Fruit fly (Drosophila melanogaster) whole organism, embryonic: ENCODE data around the gene cpb.

Experiments used
- Atf3 ChIP-seq: fragments of 200-800 bp; sonication (Bioruptor generic); optimal IDR thresholded peaks from 3 replicates; lab custom pipeline; 2016; ENCODE audit warnings: missing biosample characterization, missing genetic modification characterization
- B-H1 ChIP-seq: fragments of 200-800 bp; sonication (Bioruptor generic); IDR thresholded peaks from 3 replicates; pipeline ENCODE4 v1.3.6; 2022; ENCODE audit warnings: missing biosample characterization, missing genetic modification characterization
- C15 ChIP-seq: fragments of 200-800 bp; sonication (Bioruptor generic); IDR thresholded peaks from 3 replicates; pipeline ENCODE4 v1.3.6; 2022; ENCODE audit warnings: missing biosample characterization, missing genetic modification characterization
- CG1024 ChIP-seq: fragments of 200-800 bp; sonication (Bioruptor generic); IDR thresholded peaks from 2 replicates; pipeline ENCODE4 v1.3.6; 2022; ENCODE audit warnings: missing biosample characterization, missing genetic modification characterization
- CG10366 ChIP-seq: fragments of 200-800 bp; sonication (Bioruptor generic); IDR thresholded peaks from 2 replicates; pipeline ENCODE4 v1.3.6; 2022; ENCODE audit warnings: missing biosample characterization, missing genetic modification characterization
- CG12769 ChIP-seq: fragments of 200-800 bp; sonication (Bioruptor generic); optimal IDR thresholded peaks from 2 replicates; lab custom pipeline; 2019; ENCODE audit warnings: missing biosample characterization, mild to moderate bottlenecking, missing genetic modification characterization, moderate library complexity
- CG13894 ChIP-seq: fragments of 200-800 bp; sonication (Bioruptor generic); optimal IDR thresholded peaks from 3 replicates; lab custom pipeline; 2018; ENCODE audit warnings: missing biosample characterization, mild to moderate bottlenecking, missing genetic modification characterization, moderate library complexity
- CG14710 ChIP-seq: fragments of 200-800 bp; sonication (Bioruptor generic); optimal IDR thresholded peaks from 3 replicates; lab custom pipeline; 2019; ENCODE audit warnings: missing biosample characterization, mild to moderate bottlenecking, missing genetic modification characterization, moderate library complexity
- CG15514 ChIP-seq: fragments of 200-800 bp; sonication (Bioruptor generic); optimal IDR thresholded peaks from 3 replicates; lab custom pipeline; 2017; ENCODE audit warnings: missing biosample characterization, missing genetic modification characterization, mild to moderate bottlenecking, moderate library complexity, missing genetic modification reagents
- CG16779 ChIP-seq: fragments of 200-800 bp; sonication (Bioruptor generic); IDR thresholded peaks from 2 replicates; pipeline ENCODE4 v1.3.6; 2022; ENCODE audit warnings: missing biosample characterization, missing genetic modification characterization
- CG17359 ChIP-seq: fragments of 200-800 bp; sonication (Bioruptor generic); optimal IDR thresholded peaks from 3 replicates; lab custom pipeline; 2018; ENCODE audit warnings: missing biosample characterization, mild to moderate bottlenecking, missing genetic modification characterization, moderate library complexity
- CG17568 ChIP-seq: fragments of 200-800 bp; sonication (Bioruptor generic); optimal IDR thresholded peaks from 2 replicates; lab custom pipeline; 2018; ENCODE audit warnings: missing biosample characterization, mild to moderate bottlenecking, missing genetic modification characterization, moderate library complexity
- CG18619 ChIP-seq: fragments of 200-800 bp; sonication (Bioruptor generic); optimal IDR thresholded peaks from 3 replicates; lab custom pipeline; 2017; ENCODE audit warnings: missing biosample characterization, mild to moderate bottlenecking, missing genetic modification characterization
- CG2202 ChIP-seq: fragments of 200-800 bp; sonication (Bioruptor generic); optimal IDR thresholded peaks from 2 replicates; lab custom pipeline; 2018; ENCODE audit warnings: missing biosample characterization, mild to moderate bottlenecking, missing genetic modification characterization
- CG2875 ChIP-seq: fragments of 200-800 bp; sonication (Bioruptor generic); optimal IDR thresholded peaks from 2 replicates; lab custom pipeline; 2017; ENCODE audit warnings: missing biosample characterization, mild to moderate bottlenecking, missing genetic modification characterization, missing genetic modification reagents
- CG30403 ChIP-seq: fragments of 200-800 bp; sonication (Bioruptor generic); optimal IDR thresholded peaks from 3 replicates; lab custom pipeline; 2016; ENCODE audit warnings: missing biosample characterization, missing genetic modification characterization
- CG3995 ChIP-seq: fragments of 200-800 bp; sonication (Bioruptor generic); optimal IDR thresholded peaks from 3 replicates; lab custom pipeline; 2016; ENCODE audit warnings: missing biosample characterization, missing genetic modification characterization
- CG4730 ChIP-seq: fragments of 200-800 bp; sonication (Bioruptor generic); IDR thresholded peaks from 2 replicates; pipeline ENCODE4 v1.3.6; 2022; ENCODE audit warnings: missing biosample characterization, missing genetic modification characterization
- CG6175 ChIP-seq: fragments of 200-800 bp; sonication (Bioruptor generic); IDR thresholded peaks from 3 replicates; pipeline ENCODE4 v1.3.6; 2022; ENCODE audit warnings: missing biosample characterization, missing genetic modification characterization
- CG7928 ChIP-seq: fragments of 200-800 bp; sonication (Bioruptor generic); optimal IDR thresholded peaks from 2 replicates; lab custom pipeline; 2017; ENCODE audit warnings: missing biosample characterization, mild to moderate bottlenecking, missing genetic modification characterization
- CG8359 ChIP-seq: fragments of 200-800 bp; sonication (Bioruptor generic); optimal IDR thresholded peaks from 2 replicates; lab custom pipeline; 2017; ENCODE audit warnings: missing biosample characterization, mild to moderate bottlenecking, missing genetic modification characterization, borderline replicate concordance
- CG9727 ChIP-seq: fragments of 200-800 bp; sonication (Bioruptor generic); optimal IDR thresholded peaks from 3 replicates; lab custom pipeline; 2017; ENCODE audit warnings: missing biosample characterization, mild to moderate bottlenecking, missing genetic modification characterization
- CrebB ChIP-seq: fragments of 200-800 bp; sonication (Bioruptor generic); optimal IDR thresholded peaks from 3 replicates; lab custom pipeline; 2018; ENCODE audit warnings: missing biosample characterization, mild to moderate bottlenecking, missing genetic modification characterization
- Fer1 ChIP-seq: fragments of 200-800 bp; sonication (Bioruptor generic); optimal IDR thresholded peaks from 2 replicates; lab custom pipeline; 2017; ENCODE audit warnings: missing biosample characterization, mild to moderate bottlenecking, missing genetic modification characterization
- Fer3 ChIP-seq: fragments of 200-800 bp; sonication (Bioruptor generic); optimal IDR thresholded peaks from 2 replicates; lab custom pipeline; 2018; ENCODE audit warnings: missing biosample characterization, mild to moderate bottlenecking, missing genetic modification characterization, moderate library complexity
- Hand ChIP-seq: fragments of 200-800 bp; sonication (Bioruptor generic); optimal IDR thresholded peaks from 2 replicates; lab custom pipeline; 2017; ENCODE audit warnings: mild to moderate bottlenecking, missing biosample characterization, missing genetic modification reagents, missing genetic modification characterization
- Mrtf ChIP-seq: fragments of 200-800 bp; sonication (Bioruptor generic); IDR thresholded peaks from 3 replicates; pipeline ENCODE4 v1.3.6; 2022; ENCODE audit warnings: missing biosample characterization, missing genetic modification characterization
- PHDP ChIP-seq: fragments of 200-800 bp; sonication (Bioruptor generic); optimal IDR thresholded peaks from 3 replicates; lab custom pipeline; 2018; ENCODE audit warnings: missing biosample characterization, mild to moderate bottlenecking, missing genetic modification characterization, moderate library complexity
- Vsx1 ChIP-seq: fragments of 200-800 bp; sonication (Bioruptor generic); optimal IDR thresholded peaks from 2 replicates; lab custom pipeline; 2017; ENCODE audit warnings: missing biosample characterization, mild to moderate bottlenecking, missing genetic modification characterization, missing genetic modification reagents
- bsh ChIP-seq, 2 experiments: fragments of 200-800 bp; sonication (Bioruptor generic); optimal IDR thresholded peaks; 2 replicates each; lab custom pipeline; 2017 to 2018; ENCODE audit warnings: mild to moderate bottlenecking in 2 of 2, missing biosample characterization in 2 of 2, missing genetic modification characterization in 2 of 2, moderate library complexity in 1 of 2
- cad ChIP-seq: fragments of >200 bp; optimal IDR thresholded peaks from 2 replicates; lab custom pipeline; 2017; ENCODE audit warnings: missing biosample characterization, missing genetic modification characterization
- chif ChIP-seq, 2 experiments: fragments of 200-800 bp; sonication (Bioruptor generic); optimal IDR thresholded peaks; 3 replicates each; lab custom pipeline; 2016; ENCODE audit warnings: missing biosample characterization in 2 of 2, missing genetic modification characterization in 2 of 2
- chinmo ChIP-seq: fragments of 200-800 bp; sonication (Bioruptor generic); IDR thresholded peaks from 4 replicates; pipeline ENCODE4 v1.3.6; 2022; ENCODE audit warnings: missing biosample characterization, missing genetic modification characterization; ENCODE audit not compliant: partially characterized antibody
- ci ChIP-seq: fragments of 200-800 bp; sonication (Bioruptor generic); IDR thresholded peaks from 3 replicates; pipeline ENCODE4 v1.3.6; 2022; ENCODE audit warnings: missing biosample characterization, missing genetic modification characterization
- crc ChIP-seq: fragments of 200-800 bp; sonication (Bioruptor generic); optimal IDR thresholded peaks from 2 replicates; lab custom pipeline; 2016; ENCODE audit warnings: missing biosample characterization, missing genetic modification characterization
- croc ChIP-seq: fragments of 200-800 bp; sonication (Bioruptor generic); conservative IDR thresholded peaks from 3 replicates; pipeline ENCODE4 v1.3.6; 2022; ENCODE audit warnings: missing biosample characterization, missing genetic modification characterization
- gem ChIP-seq: fragments of 200-800 bp; sonication (Bioruptor generic); optimal IDR thresholded peaks from 2 replicates; lab custom pipeline; 2019; ENCODE audit warnings: missing biosample characterization, mild to moderate bottlenecking, missing genetic modification characterization, moderate library complexity
- grau ChIP-seq: fragments of 200-800 bp; optimal IDR thresholded peaks from 3 replicates; lab custom pipeline; 2019; ENCODE audit warnings: missing biosample characterization, mild to moderate bottlenecking, missing genetic modification characterization, moderate library complexity
- hbn ChIP-seq: fragments of 200-800 bp; sonication (Bioruptor generic); IDR thresholded peaks from 2 replicates; pipeline ENCODE4 v1.3.6; 2022; ENCODE audit warnings: missing biosample characterization, missing genetic modification characterization; ENCODE audit not compliant: partially characterized antibody
- insv ChIP-seq, 2 experiments: fragments of 200-800 bp; sonication (Bioruptor generic); optimal IDR thresholded peaks; 3 replicates each; lab custom pipeline; 2016 to 2018; ENCODE audit warnings: missing biosample characterization in 2 of 2, missing genetic modification characterization in 2 of 2
- pb ChIP-seq: fragments of 200-800 bp; sonication (Bioruptor generic); optimal IDR thresholded peaks from 3 replicates; lab custom pipeline; 2016; ENCODE audit warnings: missing biosample characterization, missing genetic modification characterization
- phol ChIP-seq: fragments of 200-800 bp; sonication (Bioruptor generic); optimal IDR thresholded peaks from 3 replicates; lab custom pipeline; 2018; ENCODE audit warnings: missing biosample characterization, mild to moderate bottlenecking, missing genetic modification characterization, moderate library complexity
- schlank ChIP-seq: fragments of 200-800 bp; sonication (Bioruptor generic); optimal IDR thresholded peaks from 2 replicates; lab custom pipeline; 2018; ENCODE audit warnings: missing biosample characterization, mild to moderate bottlenecking, missing genetic modification characterization
- sd ChIP-seq: fragments of 200-800 bp; sonication (Bioruptor generic); optimal IDR thresholded peaks from 3 replicates; lab custom pipeline; 2018; ENCODE audit warnings: missing biosample characterization, mild to moderate bottlenecking, missing genetic modification characterization, moderate library complexity
- shn ChIP-seq: fragments of 200-800 bp; sonication (Bioruptor generic); optimal IDR thresholded peaks from 3 replicates; lab custom pipeline; 2016; ENCODE audit warnings: missing biosample characterization, missing genetic modification characterization
- so ChIP-seq: fragments of 200-800 bp; sonication (Bioruptor generic); IDR thresholded peaks from 3 replicates; pipeline ENCODE4 v1.3.6; 2022; ENCODE audit warnings: missing biosample characterization, missing genetic modification characterization
- toy ChIP-seq: fragments of 200-800 bp; sonication (Bioruptor generic); IDR thresholded peaks from 2 replicates; pipeline ENCODE4 v1.3.6; 2022; ENCODE audit warnings: missing biosample characterization, missing genetic modification characterization
- tx ChIP-seq: fragments of 200-800 bp; sonication (Bioruptor generic); optimal IDR thresholded peaks from 2 replicates; lab custom pipeline; 2016; ENCODE audit warnings: missing biosample characterization, missing genetic modification characterization
- zf30C ChIP-seq: fragments of 200-800 bp; sonication (Bioruptor generic); optimal IDR thresholded peaks from 3 replicates; lab custom pipeline; 2018; ENCODE audit warnings: missing biosample characterization, mild to moderate bottlenecking, missing genetic modification characterization

Gene cpb

dm6 chr2L:1735133-1735532 is 30.4 kb downstream of the cpb start (continued):
- TF ChIP-seq CG2202 = peak; percentile 2
- no peak for TF ChIP-seq CG8359 (GFP tag; lab: Kevin White, UChicago)
- no peak for TF ChIP-seq CG16779 (GFP tag; lab: Robert Waterston, UW)
- TF ChIP-seq CG18619 (GFP tag; lab: Kevin White, UChicago) = no peak
- TF ChIP-seq CG12769 (tag; lab: Kevin White, UChicago) = peak; percentile 1
- no peak for TF ChIP-seq toy (GFP tag; lab: Robert Waterston, UW)
- TF ChIP-seq CG3995 (GFP tag; lab: Kevin White, UChicago) = no peak
- TF ChIP-seq so (GFP tag; lab: Robert Waterston, UW) = no peak
- peak; percentile 22 for TF ChIP-seq gem
- TF ChIP-seq CG2875 (GFP tag; lab: Kevin White, UChicago) = peak; percentile 9
- peak; percentile 58 for TF ChIP-seq CG17568 (GFP tag; lab: Kevin White, UChicago)
- TF ChIP-seq B-H1 (GFP tag; lab: Robert Waterston, UW) = no peak
- peak; percentile 9 for TF ChIP-seq PHDP (tag; lab: Kevin White, UChicago)
- peak; percentile 13 for TF ChIP-seq schlank (tag; lab: Kevin White, UChicago)
- TF ChIP-seq CG17359 = peak; percentile 10
- TF ChIP-seq cad (GFP tag; lab: Kevin White, UChicago) = no peak
- TF ChIP-seq Fer3 (tag; lab: Kevin White, UChicago) = peak; percentile 9
- TF ChIP-seq Vsx1 (GFP tag; lab: Kevin White, UChicago) = peak; percentile 11
- peak; percentile 38 for TF ChIP-seq CG13894 (tag; lab: Kevin White, UChicago)
- TF ChIP-seq CG7928 = no peak
- TF ChIP-seq ci (GFP tag; lab: Robert Waterston, UW) = no peak
- no peak for TF ChIP-seq Mrtf (GFP tag; lab: Robert Waterston, UW)
- TF ChIP-seq CG9727 (GFP tag; lab: Kevin White, UChicago) = no peak
- no peak for TF ChIP-seq tx (GFP tag; lab: Kevin White, UChicago)
- peak; percentile 32 for TF ChIP-seq sd
- TF ChIP-seq chinmo (GFP tag; lab: Robert Waterston, UW) = 0 out of 4 replicates have a peak, but pooled peaks have one; percentile 50
- no peak for TF ChIP-seq CG4730 (GFP tag; lab: Robert Waterston, UW)
- TF ChIP-seq pb (GFP tag; lab: Kevin White, UChicago) = no peak
- TF ChIP-seq bsh (GFP tag; optimal IDR thresholded peaks at IDR 0.05; lab: Kevin White, UChicago) = peak in 1 of 2 experiments; percentile 39
- TF ChIP-seq CG15514 (GFP tag; lab: Kevin White, UChicago) = no peak
- TF ChIP-seq Fer1 (GFP tag; lab: Kevin White, UChicago) = no peak
- TF ChIP-seq Hand (GFP tag; lab: Kevin White, UChicago) = no peak
- peak; percentile 13 for TF ChIP-seq CG14710 (tag; lab: Kevin White, UChicago)

- TF ChIP-seq CG17568 (GFP tag; lab: Kevin White, UChicago) (peak; percentile 69), Atf3 (GFP tag; lab: Kevin White, UChicago) (peak; percentile 90), CG15514 (GFP tag; lab: Kevin White, UChicago) (peak; percentile 48), CG10366 (GFP tag; lab: Robert Waterston, UW) (peak; percentile 88), bsh (GFP tag; optimal IDR thresholded peaks at IDR 0.05; lab: Kevin White, UChicago) (peak; percentile 69 to 90), crc (GFP tag; lab: Kevin White, UChicago) (peak; percentile 82), CG2202 (peak; percentile 69), hbn (GFP tag; lab: Robert Waterston, UW) (no peak), CG1024 (GFP tag; lab: Robert Waterston, UW) (0 out of 2 replicates have a peak, but pooled peaks have one; percentile 29), croc (GFP tag; lab: Robert Waterston, UW) (peak; percentile 78), zf30C (GFP tag; lab: Kevin White, UChicago) (no peak), CrebB (tag; lab: Kevin White, UChicago) (peak; percentile 63), chif (GFP tag; optimal IDR thresholded peaks at IDR 0.05; lab: Kevin White, UChicago) (peak; percentile 87 to 94), C15 (GFP tag; lab: Robert Waterston, UW) (no peak), shn (peak; percentile 91), insv (GFP tag; optimal IDR thresholded peaks at IDR 0.05; lab: Kevin White, UChicago) (no peak), CG6175 (GFP tag; lab: Robert Waterston, UW) (no peak), CG30403 (peak; percentile 95), grau (peak; percentile 81), phol (tag; lab: Kevin White, UChicago) (peak; percentile 91)
These were observed 32.4 kb downstream of the cpb start for dm6 chr2L:1737057-1737581.
